Fruit fly (Drosophila melanogaster): ENCODE measurements around the gene Hsp67Bc.

Hsp67Bc gene

DNA sequence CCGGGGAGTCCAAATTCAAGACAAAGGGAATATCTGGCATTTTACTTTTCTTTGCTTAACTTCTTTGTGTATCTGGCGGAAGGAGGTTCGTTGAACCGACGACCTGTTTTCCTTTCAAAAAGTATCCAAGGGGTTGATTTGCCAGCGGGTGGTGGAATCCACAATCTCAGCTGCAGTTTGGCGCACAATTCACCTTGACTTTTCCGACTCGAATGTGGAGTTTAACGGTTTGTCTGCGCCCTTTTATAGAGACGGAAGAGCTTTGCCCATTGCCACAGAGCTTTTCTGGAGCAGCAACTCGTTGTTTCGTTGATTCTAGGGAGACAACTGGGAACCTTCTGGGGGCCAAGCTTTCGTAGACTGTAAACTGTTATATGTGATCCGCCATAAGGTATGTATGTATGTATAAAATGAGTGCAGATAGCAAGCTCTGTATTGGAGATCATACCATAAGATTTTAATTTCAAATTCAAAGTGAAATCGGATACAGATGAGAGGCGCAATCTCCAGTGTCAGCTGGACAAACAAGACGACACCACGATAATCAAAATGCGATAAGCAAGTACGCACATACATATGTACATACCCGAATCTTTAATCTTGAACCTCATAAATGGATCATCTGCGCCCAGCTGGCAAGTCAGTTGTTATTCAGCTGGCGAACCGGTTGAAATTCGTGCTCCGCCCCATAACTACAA lies at the start of gene Hsp67Bc, which contains the start of the genes CG4456 and Hsp22 (continued):
- TF ChIP-seq ERR (GFP tag; optimal IDR thresholded peaks at IDR 0.05): no peak
- TF ChIP-seq CG16779 (GFP tag; IDR thresholded peaks at IDR 0.05): peak; percentile 78
- peak; percentile 10 for TF ChIP-seq CG5180 (GFP tag; optimal IDR thresholded peaks at IDR 0.05)
- TF ChIP-seq Nf-YC (tag; optimal IDR thresholded peaks at IDR 0.05): peak; percentile 31
- peak; percentile 86 for TF ChIP-seq kni (GFP tag; optimal IDR thresholded peaks at IDR 0.05)
- no peak for TF ChIP-seq sd (tag; optimal IDR thresholded peaks at IDR 0.05)
- 0 out of 3 replicates have a peak, but pooled peaks have one; percentile 50 for TF ChIP-seq gce (GFP tag; IDR thresholded peaks at IDR 0.05)
- 0 out of 2 replicates have a peak, but pooled peaks have one; percentile 7 for TF ChIP-seq CG11085 (GFP tag; IDR thresholded peaks at IDR 0.05)
- peak; percentile 74 for TF ChIP-seq Med (GFP tag)
- peak; percentile 13 for TF ChIP-seq CG15011 (GFP tag; optimal IDR thresholded peaks at IDR 0.05)
- TF ChIP-seq ems (GFP tag; optimal IDR thresholded peaks at IDR 0.05): no peak

DNA sequence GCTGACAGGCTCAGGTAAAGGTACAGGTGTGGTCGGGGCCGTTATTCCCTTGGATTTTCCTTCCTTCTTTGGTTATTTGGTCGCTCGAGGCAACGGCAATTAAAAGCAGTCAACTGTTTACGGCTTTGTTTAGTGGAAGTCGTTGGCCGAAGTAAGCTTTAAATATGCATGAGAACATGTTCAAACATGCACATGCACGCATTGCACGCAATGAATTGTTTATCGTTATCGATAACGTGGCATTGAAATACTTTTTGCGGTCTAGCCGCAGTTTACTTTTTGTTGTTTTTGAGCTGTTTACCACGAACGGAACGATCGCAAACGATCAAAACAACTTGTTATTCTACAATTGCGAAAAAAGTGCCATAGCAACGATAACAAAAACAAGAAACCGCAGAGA lies 49.3 kb upstream of the Hsp67Bc start:
- TF ChIP-seq CG10543 (GFP tag; optimal IDR thresholded peaks at IDR 0.05) (no peak), tll (GFP tag; optimal IDR thresholded peaks at IDR 0.05) (peak in 1 of 2 experiments; percentile 20), ac (GFP tag; optimal IDR thresholded peaks at IDR 0.05) (peak; percentile 77), p53 (GFP tag; optimal IDR thresholded peaks at IDR 0.05) (peak; percentile 98), ci (GFP tag; IDR thresholded peaks at IDR 0.05) (no peak)

DNA sequence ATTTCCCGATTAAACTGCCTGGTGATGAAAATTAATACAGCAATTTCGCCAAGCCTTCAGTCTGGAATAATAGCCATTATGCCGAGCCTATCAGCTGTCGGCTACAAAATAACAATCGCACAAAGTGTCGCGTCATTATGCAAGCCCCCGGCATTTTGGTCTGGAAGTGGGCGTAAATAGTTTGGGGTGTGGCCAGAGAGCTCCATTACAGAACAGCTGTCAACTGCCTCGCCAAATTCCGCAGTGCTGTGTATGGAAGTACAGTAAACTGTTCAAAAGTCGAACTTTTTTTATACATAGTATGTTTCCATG lies 48.5 kb upstream of the Hsp67Bc start:
- TF ChIP-seq Atf3 (GFP tag; optimal IDR thresholded peaks at IDR 0.05) (no peak), crp (GFP tag; optimal IDR thresholded peaks at IDR 0.05) (no peak), Bdp1 (GFP tag; optimal IDR thresholded peaks at IDR 0.05) (no peak), CG8944 (GFP tag; optimal IDR thresholded peaks at IDR 0.05) (no peak), Pdp1 (GFP tag; optimal IDR thresholded peaks at IDR 0.05) (peak in 1 of 2 experiments; percentile 52), grau (tag; optimal IDR thresholded peaks at IDR 0.05) (peak; percentile 39), tna (GFP tag; IDR thresholded peaks at IDR 0.05; ENCODE audit: partially characterized antibody) (no peak), Scr (GFP tag; IDR thresholded peaks at IDR 0.05; ENCODE audit: partially characterized antibody) (no peak), disco-r (GFP tag; optimal IDR thresholded peaks at IDR 0.05) (no peak), stwl (tag; optimal IDR thresholded peaks at IDR 0.05) (no peak), aop (GFP tag; IDR thresholded peaks at IDR 0.05) (no peak), CG1233 (GFP tag; optimal IDR thresholded peaks at IDR 0.05) (no peak), CG6813 (GFP tag; optimal IDR thresholded peaks at IDR 0.05) (no peak)

DNA sequence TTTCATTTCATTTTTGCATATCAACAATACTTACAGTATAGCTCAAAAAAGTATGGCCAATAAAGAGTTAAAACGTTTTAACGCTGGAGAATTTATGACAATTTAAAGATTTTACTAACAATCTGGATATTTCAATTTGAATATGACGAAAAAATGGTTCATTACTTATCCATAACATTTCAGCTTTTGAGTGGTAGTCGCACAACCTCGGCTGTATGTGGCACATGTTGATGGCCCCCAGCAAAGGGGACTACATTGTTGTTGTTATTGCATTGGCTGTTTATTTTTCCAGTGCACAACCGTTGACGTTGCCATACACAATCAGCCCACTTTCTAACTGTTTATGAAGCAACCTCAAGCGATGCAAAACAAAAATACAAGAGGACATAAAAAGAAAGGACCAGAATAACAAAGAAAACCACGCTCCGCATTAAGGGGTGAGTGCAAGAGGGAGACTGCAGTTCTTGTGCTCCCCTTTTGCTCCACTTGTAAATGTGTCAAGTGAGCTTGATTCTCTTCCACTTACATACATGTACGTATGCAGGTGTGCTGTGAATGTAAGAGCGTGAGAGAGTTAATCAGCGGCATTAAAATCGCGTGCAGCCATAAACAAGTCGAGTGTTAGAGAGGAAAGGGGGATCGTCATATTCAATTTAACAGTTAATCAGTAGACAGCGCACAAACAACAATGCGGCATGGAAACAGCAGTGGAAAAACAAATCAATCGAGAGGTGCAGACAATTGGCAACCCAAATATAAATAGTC lies 47.9 kb upstream of the Hsp67Bc start:
- TF ChIP-seq CG11247 (GFP tag; IDR thresholded peaks at IDR 0.05) (0 out of 2 replicates have a peak, but pooled peaks have one; percentile 19), onecut (GFP tag; IDR thresholded peaks at IDR 0.05) (peak; percentile 27; the same call in 1 of the 2 replicates), CG17361 (GFP tag; IDR thresholded peaks at IDR 0.05) (0 out of 3 replicates have a peak, but pooled peaks have one; percentile 26), Dll (GFP tag; IDR thresholded peaks at IDR 0.05; ENCODE audit: partially characterized antibody) (no peak), Oli (tag; optimal IDR thresholded peaks at IDR 0.05) (peak; percentile 62), B-H1 (GFP tag; IDR thresholded peaks at IDR 0.05) (no peak), CG11696 (GFP tag; IDR thresholded peaks at IDR 0.05) (peak; percentile 85), Hmr (GFP tag; optimal IDR thresholded peaks at IDR 0.05) (peak; percentile 9), Xbp1 (GFP tag; optimal IDR thresholded peaks at IDR 0.05) (peak; percentile 54), slbo (GFP tag; IDR thresholded peaks at IDR 0.05) (peak; percentile 38), CG15514 (GFP tag; optimal IDR thresholded peaks at IDR 0.05) (peak; percentile 24), CG6854 (GFP tag; optimal IDR thresholded peaks at IDR 0.05) (no peak), CG1024 (GFP tag; IDR thresholded peaks at IDR 0.05) (peak; percentile 26; the same call in 1 of the 2 replicates), CrebB (tag; optimal IDR thresholded peaks at IDR 0.05) (peak; percentile 25), CG2712 (tag; optimal IDR thresholded peaks at IDR 0.05) (peak; percentile 57)

Measured in whole organism, embryonic.